Fruit fly (Drosophila melanogaster) S2 (cell line): ENCODE measurements around the gene alph.

Experiments used
- CG8478 ChIP-seq: fragments of >200 bp; optimal IDR thresholded peaks from 2 replicates; lab custom pipeline; 2018
- CTCF ChIP-seq, 2 experiments: fragments of >200 bp; optimal IDR thresholded peaks; 2 replicates each; lab custom pipeline; 2018

DNA sequence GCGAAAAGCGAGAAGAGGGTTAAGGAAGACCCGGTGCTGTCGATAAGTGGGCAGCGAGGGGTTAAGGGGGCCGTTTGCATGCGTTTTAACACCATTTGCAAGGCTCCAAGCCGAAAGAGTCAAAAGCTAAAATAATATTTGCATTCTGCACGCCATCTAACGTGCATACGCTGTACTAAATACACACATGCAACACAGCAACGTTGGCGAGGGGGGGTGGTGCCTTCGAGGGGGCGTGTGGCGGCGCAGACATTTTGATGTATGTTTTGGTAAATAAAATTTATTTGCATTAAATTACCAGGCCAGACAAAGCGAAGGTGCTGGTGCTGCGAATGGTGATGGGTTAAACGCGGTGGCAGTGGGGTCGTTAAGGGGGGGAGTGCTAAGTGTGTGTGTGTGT is 31.2 kb upstream of the alph start:
- TF ChIP-seq CG8478 (lab: Kevin White, UChicago) (no peak), CTCF (optimal IDR thresholded peaks at IDR 0.05; lab: Kevin White, UChicago) (peak; percentile 58 to 72)
